Fruit fly (Drosophila melanogaster) whole organism, embryonic: ENCODE data around the gene CG10140.

Experiments
- BtbVII ChIP-seq: fragments of 200-800 bp; sonication (Bioruptor generic); optimal IDR thresholded peaks from 3 replicates; lab custom pipeline; 2017; ENCODE audit warnings: missing biosample characterization, mild to moderate bottlenecking, missing genetic modification characterization
- CG10321 ChIP-seq: fragments of 200-800 bp; sonication (Bioruptor generic); IDR thresholded peaks from 2 replicates; pipeline ENCODE4 v1.3.6; 2022; ENCODE audit warnings: missing biosample characterization, missing genetic modification characterization
- CG10959 ChIP-seq: fragments of 200-800 bp; sonication (Bioruptor generic); IDR thresholded peaks from 2 replicates; pipeline ENCODE4 v1.3.6; 2022; ENCODE audit warnings: missing biosample characterization, missing genetic modification characterization
- CG11560 ChIP-seq: fragments of 200-800 bp; sonication (Bioruptor generic); IDR thresholded peaks from 3 replicates; pipeline ENCODE4 v1.3.6; 2022; ENCODE audit warnings: missing biosample characterization, missing genetic modification characterization
- CG13424 ChIP-seq: fragments of 200-800 bp; sonication (Bioruptor generic); optimal IDR thresholded peaks from 2 replicates; lab custom pipeline; 2019; ENCODE audit warnings: missing biosample characterization, mild to moderate bottlenecking, missing genetic modification characterization, moderate library complexity
- CG15479 ChIP-seq: fragments of 200-800 bp; sonication (Bioruptor generic); optimal IDR thresholded peaks from 3 replicates; lab custom pipeline; 2019; ENCODE audit warnings: missing biosample characterization, mild to moderate bottlenecking, missing genetic modification characterization, moderate library complexity
- CG15696 ChIP-seq: fragments of 200-800 bp; sonication (Bioruptor generic); optimal IDR thresholded peaks from 2 replicates; lab custom pipeline; 2019; ENCODE audit warnings: missing biosample characterization, mild to moderate bottlenecking, missing genetic modification characterization, moderate library complexity
- CG16779 ChIP-seq: fragments of 200-800 bp; sonication (Bioruptor generic); IDR thresholded peaks from 2 replicates; pipeline ENCODE4 v1.3.6; 2022; ENCODE audit warnings: missing biosample characterization, missing genetic modification characterization
- CG17385 ChIP-seq: fragments of 200-800 bp; sonication (Bioruptor generic); optimal IDR thresholded peaks from 3 replicates; lab custom pipeline; 2018; ENCODE audit warnings: missing biosample characterization, mild to moderate bottlenecking, missing genetic modification characterization
- CG17568 ChIP-seq: fragments of 200-800 bp; sonication (Bioruptor generic); optimal IDR thresholded peaks from 2 replicates; lab custom pipeline; 2018; ENCODE audit warnings: missing biosample characterization, mild to moderate bottlenecking, missing genetic modification characterization, moderate library complexity
- CG18011 ChIP-seq: fragments of 200-800 bp; sonication (Bioruptor generic); optimal IDR thresholded peaks from 2 replicates; lab custom pipeline; 2017; ENCODE audit warnings: missing biosample characterization, missing genetic modification characterization, mild to moderate bottlenecking, moderate library complexity, missing genotype
- CG18476 ChIP-seq: fragments of 200-800 bp; sonication (Bioruptor generic); optimal IDR thresholded peaks from 2 replicates; lab custom pipeline; 2016; ENCODE audit warnings: missing biosample characterization, mild to moderate bottlenecking, missing genetic modification characterization
- CG31388 ChIP-seq: fragments of 200-800 bp; sonication (Bioruptor generic); optimal IDR thresholded peaks from 2 replicates; lab custom pipeline; 2016; ENCODE audit warnings: missing biosample characterization, missing genetic modification characterization
- CG3281 ChIP-seq: fragments of 200-800 bp; sonication (Bioruptor generic); optimal IDR thresholded peaks from 3 replicates; lab custom pipeline; 2017; ENCODE audit warnings: missing biosample characterization, mild to moderate bottlenecking, missing genetic modification characterization
- CG33213 ChIP-seq: fragments of 200-800 bp; sonication (Bioruptor generic); optimal IDR thresholded peaks from 3 replicates; lab custom pipeline; 2016; ENCODE audit warnings: missing biosample characterization, missing genetic modification characterization
- CG33557 ChIP-seq: fragments of 200-800 bp; sonication (Bioruptor generic); optimal IDR thresholded peaks from 2 replicates; lab custom pipeline; 2019; ENCODE audit warnings: missing biosample characterization, mild to moderate bottlenecking, missing genetic modification characterization, moderate library complexity
- CG3838 ChIP-seq: fragments of 200-800 bp; sonication (Bioruptor generic); optimal IDR thresholded peaks from 3 replicates; lab custom pipeline; 2016; ENCODE audit warnings: missing biosample characterization, missing genetic modification characterization
- CG5245 ChIP-seq: fragments of 200-800 bp; sonication (Bioruptor generic); optimal IDR thresholded peaks from 3 replicates; lab custom pipeline; 2016; ENCODE audit warnings: missing biosample characterization, missing genetic modification characterization
- CG6654 ChIP-seq: fragments of 200-800 bp; sonication (Bioruptor generic); optimal IDR thresholded peaks from 2 replicates; lab custom pipeline; 2017; ENCODE audit warnings: missing biosample characterization, mild to moderate bottlenecking, missing genetic modification characterization
- CG7745 ChIP-seq: fragments of 200-800 bp; sonication (Bioruptor generic); optimal IDR thresholded peaks from 2 replicates; lab custom pipeline; 2018; ENCODE audit warnings: missing biosample characterization, mild to moderate bottlenecking, missing genetic modification characterization, moderate library complexity
- E2f1 ChIP-seq: fragments of 200-800 bp; sonication (Bioruptor generic); IDR thresholded peaks from 2 replicates; pipeline ENCODE4 v1.3.6; 2022; ENCODE audit warnings: missing biosample characterization, missing genetic modification characterization
- Lpt ChIP-seq: fragments of >200 bp; optimal IDR thresholded peaks from 2 replicates; lab custom pipeline; 2018; ENCODE audit warnings: missing biosample characterization, missing genetic modification characterization
- MBD-R2 ChIP-seq: fragments of 200-800 bp; sonication (Bioruptor generic); IDR thresholded peaks from 2 replicates; pipeline ENCODE4 v1.3.6; 2022; ENCODE audit warnings: missing biosample characterization, missing genetic modification characterization
- Med ChIP-seq: fragments of 200-800 bp; sonication (Bioruptor generic); peaks from one replicate; lab custom pipeline; 2016; ENCODE audit warnings: missing biosample characterization, missing genetic modification characterization, mild to moderate bottlenecking, inconsistent platforms, moderate library complexity
- Pdp1 ChIP-seq, 2 experiments: fragments of 200-800 bp; sonication (Bioruptor generic); optimal IDR thresholded peaks; 3 replicates each; lab custom pipeline; 2016; ENCODE audit warnings: missing biosample characterization in 2 of 2, missing genetic modification characterization in 2 of 2, mild to moderate bottlenecking in 1 of 2, moderate library complexity in 1 of 2
- TFAM ChIP-seq: fragments of 200-800 bp; sonication (Bioruptor generic); optimal IDR thresholded peaks from 2 replicates; lab custom pipeline; 2017; ENCODE audit warnings: missing biosample characterization, missing genetic modification characterization, inconsistent platforms
- abd-A ChIP-seq: fragments of 200-800 bp; sonication (Bioruptor generic); optimal IDR thresholded peaks from 3 replicates; lab custom pipeline; 2019; ENCODE audit warnings: missing biosample characterization, mild to moderate bottlenecking, missing genetic modification characterization, moderate library complexity
- bcd ChIP-seq: fragments of 200-800 bp; sonication (Bioruptor generic); optimal IDR thresholded peaks from 2 replicates; lab custom pipeline; 2017; ENCODE audit warnings: missing biosample characterization, mild to moderate bottlenecking, missing genetic modification characterization
- chif ChIP-seq, 2 experiments: fragments of 200-800 bp; sonication (Bioruptor generic); optimal IDR thresholded peaks; 3 replicates each; lab custom pipeline; 2016; ENCODE audit warnings: missing biosample characterization in 2 of 2, missing genetic modification characterization in 2 of 2
- chinmo ChIP-seq: fragments of 200-800 bp; sonication (Bioruptor generic); IDR thresholded peaks from 4 replicates; pipeline ENCODE4 v1.3.6; 2022; ENCODE audit warnings: missing biosample characterization, missing genetic modification characterization; ENCODE audit not compliant: partially characterized antibody
- cwo ChIP-seq: fragments of 200-800 bp; sonication (Bioruptor generic); optimal IDR thresholded peaks from 3 replicates; lab custom pipeline; 2017; ENCODE audit warnings: missing biosample characterization, missing genetic modification characterization, mild to moderate bottlenecking, moderate library complexity, missing genetic modification reagents
- dati ChIP-seq: fragments of 200-800 bp; sonication (Bioruptor generic); IDR thresholded peaks from 2 replicates; pipeline ENCODE4 v1.3.6; 2022; ENCODE audit warnings: missing biosample characterization, missing genetic modification characterization
- emc ChIP-seq: fragments of 200-800 bp; sonication (Bioruptor generic); optimal IDR thresholded peaks from 2 replicates; lab custom pipeline; 2016; ENCODE audit warnings: missing biosample characterization, missing genetic modification characterization
- grau ChIP-seq: fragments of 200-800 bp; optimal IDR thresholded peaks from 3 replicates; lab custom pipeline; 2019; ENCODE audit warnings: missing biosample characterization, mild to moderate bottlenecking, missing genetic modification characterization, moderate library complexity
- gro ChIP-seq: fragments of 200-800 bp; sonication (Bioruptor generic); optimal IDR thresholded peaks from 2 replicates; lab custom pipeline; 2016; ENCODE audit warnings: missing biosample characterization, missing genetic modification characterization
- hth ChIP-seq: fragments of >200 bp; optimal IDR thresholded peaks from 2 replicates; lab custom pipeline; 2017; ENCODE audit warnings: inconsistent platforms
- insv ChIP-seq, 2 experiments: fragments of 200-800 bp; sonication (Bioruptor generic); optimal IDR thresholded peaks; 3 replicates each; lab custom pipeline; 2016 to 2018; ENCODE audit warnings: missing biosample characterization in 2 of 2, missing genetic modification characterization in 2 of 2
- jumu ChIP-seq: fragments of 200-800 bp; sonication (Bioruptor generic); optimal IDR thresholded peaks from 3 replicates; lab custom pipeline; 2016; ENCODE audit warnings: missing biosample characterization, missing genetic modification characterization
- lab ChIP-seq: fragments of 200-800 bp; sonication (Bioruptor generic); optimal IDR thresholded peaks from 3 replicates; lab custom pipeline; 2017; ENCODE audit warnings: missing biosample characterization, missing genetic modification characterization, mild to moderate bottlenecking, moderate library complexity, missing genetic modification reagents
- mld ChIP-seq: fragments of 200-800 bp; sonication (Bioruptor generic); IDR thresholded peaks from 3 replicates; pipeline ENCODE4 v1.3.6; 2022; ENCODE audit warnings: missing biosample characterization, missing genetic modification characterization; ENCODE audit not compliant: partially characterized antibody
- salm ChIP-seq: fragments of 200-800 bp; sonication (Bioruptor generic); optimal IDR thresholded peaks from 2 replicates; lab custom pipeline; 2018; ENCODE audit warnings: missing biosample characterization, mild to moderate bottlenecking, missing genetic modification characterization
- schlank ChIP-seq: fragments of 200-800 bp; sonication (Bioruptor generic); optimal IDR thresholded peaks from 2 replicates; lab custom pipeline; 2018; ENCODE audit warnings: missing biosample characterization, mild to moderate bottlenecking, missing genetic modification characterization
- so ChIP-seq: fragments of 200-800 bp; sonication (Bioruptor generic); IDR thresholded peaks from 3 replicates; pipeline ENCODE4 v1.3.6; 2022; ENCODE audit warnings: missing biosample characterization, missing genetic modification characterization
- tup ChIP-seq: fragments of 200-800 bp; sonication (Bioruptor generic); optimal IDR thresholded peaks from 2 replicates; lab custom pipeline; 2016; ENCODE audit warnings: missing biosample characterization, mild to moderate bottlenecking, missing genetic modification characterization, moderate library complexity
- usp ChIP-seq: fragments of >200 bp; optimal IDR thresholded peaks from 2 replicates; lab custom pipeline; 2017; ENCODE audit warnings: missing biosample characterization, missing genetic modification characterization
- wor ChIP-seq: fragments of 200-800 bp; sonication (Bioruptor generic); IDR thresholded peaks from 2 replicates; pipeline ENCODE4 v1.3.6; 2022; ENCODE audit warnings: missing biosample characterization, missing genetic modification characterization
- yki ChIP-seq: fragments of >200 bp; optimal IDR thresholded peaks from 3 replicates; lab custom pipeline; 2018
- z ChIP-seq: fragments of 200-800 bp; sonication (Bioruptor generic); IDR thresholded peaks from 3 replicates; pipeline ENCODE4 v1.3.6; 2022; ENCODE audit warnings: missing biosample characterization, missing genetic modification characterization

Gene CG10140

dm6 chr3L:13476566-13477452 lies 36.5 kb upstream of the CG10140 start (continued):
- TF ChIP-seq CG7745 (tag; lab: Kevin White, UChicago): no peak
- TF ChIP-seq lab: peak; percentile 93
- peak; percentile 81 for TF ChIP-seq E2f1 (GFP tag; lab: Robert Waterston, UW)
- no peak for TF ChIP-seq hth (lab: Kevin White, UChicago)
- TF ChIP-seq chinmo (GFP tag; lab: Robert Waterston, UW): no peak
- peak; percentile 91 for TF ChIP-seq Med
- peak; percentile 63 for TF ChIP-seq tup (GFP tag; lab: Kevin White, UChicago)
- 0 out of 2 replicates have a peak, but pooled peaks have one; percentile 19 for TF ChIP-seq CG10959
- peak; percentile 99 for TF ChIP-seq yki (lab: Kevin White, UChicago)
- peak; percentile 92 for TF ChIP-seq BtbVII
- TF ChIP-seq emc: peak; percentile 63
- TF ChIP-seq CG17385 (GFP tag; lab: Kevin White, UChicago): peak; percentile 82
- TF ChIP-seq dati (GFP tag; lab: Robert Waterston, UW): peak; percentile 39; the same call in 1 of the 2 replicates
- TF ChIP-seq usp (GFP tag; lab: Kevin White, UChicago): no peak
- peak; percentile 94 for TF ChIP-seq CG13424 (tag; lab: Kevin White, UChicago)
- TF ChIP-seq CG5245 (GFP tag; lab: Kevin White, UChicago): peak; percentile 78
- peak; percentile 88 for TF ChIP-seq cwo (GFP tag; lab: Kevin White, UChicago)
- peak; percentile 68 to 73 for TF ChIP-seq Pdp1 (GFP tag; optimal IDR thresholded peaks at IDR 0.05; lab: Kevin White, UChicago)
- no peak for TF ChIP-seq z
- TF ChIP-seq CG33213 (GFP tag; lab: Kevin White, UChicago): peak; percentile 65
- peak; percentile 61 for TF ChIP-seq CG3838 (GFP tag; lab: Kevin White, UChicago)
- peak; percentile 93 for TF ChIP-seq grau (tag; lab: Kevin White, UChicago)
- 0 out of 2 replicates have a peak, but pooled peaks have one; percentile 17 for TF ChIP-seq CG16779 (GFP tag; lab: Robert Waterston, UW)
- peak; percentile 68; the same call in 2 of the 3 replicates for TF ChIP-seq so (GFP tag; lab: Robert Waterston, UW)
- TF ChIP-seq CG11560 (tag; lab: Robert Waterston, UW): peak; percentile 66
- no peak for TF ChIP-seq CG15479 (GFP tag; lab: Kevin White, UChicago)
- peak; percentile 83 for TF ChIP-seq CG6654
- peak; percentile 56 to 66 for TF ChIP-seq chif (GFP tag; optimal IDR thresholded peaks at IDR 0.05; lab: Kevin White, UChicago)
- TF ChIP-seq salm (tag; lab: Kevin White, UChicago): peak; percentile 77
- no peak for TF ChIP-seq gro (GFP tag; lab: Kevin White, UChicago)
- TF ChIP-seq jumu (GFP tag; lab: Kevin White, UChicago): peak; percentile 57
- TF ChIP-seq wor (GFP tag; lab: Robert Waterston, UW): peak; percentile 87
- TF ChIP-seq CG15696 (tag; lab: Kevin White, UChicago): peak; percentile 39
- TF ChIP-seq CG31388 (GFP tag; lab: Kevin White, UChicago): peak; percentile 69
- TF ChIP-seq TFAM (GFP tag; lab: Kevin White, UChicago): peak; percentile 54
- TF ChIP-seq CG3281 (GFP tag; lab: Kevin White, UChicago): peak; percentile 92
- peak in 1 of 2 experiments; percentile 23 for TF ChIP-seq insv (GFP tag; optimal IDR thresholded peaks at IDR 0.05; lab: Kevin White, UChicago)
- peak; percentile 80 for TF ChIP-seq CG18476 (GFP tag; lab: Kevin White, UChicago)
- peak; percentile 63 for TF ChIP-seq schlank (tag; lab: Kevin White, UChicago)
- peak; percentile 74 for TF ChIP-seq CG17568 (GFP tag; lab: Kevin White, UChicago)
- TF ChIP-seq CG33557 (GFP tag; lab: Kevin White, UChicago): peak; percentile 47
- no peak for TF ChIP-seq mld (GFP tag; lab: Robert Waterston, UW)
- TF ChIP-seq abd-A: no peak
- TF ChIP-seq CG10321 (GFP tag; lab: Robert Waterston, UW): no peak; the same call in 1 of the 2 replicates
- peak; percentile 78 for TF ChIP-seq CG18011
- TF ChIP-seq bcd (GFP tag; lab: Kevin White, UChicago): peak; percentile 94
- peak; percentile 54 for TF ChIP-seq MBD-R2 (GFP tag; lab: Robert Waterston, UW)
- no peak for TF ChIP-seq Lpt
